Fruit fly (Drosophila melanogaster) whole organism, embryonic: Measurements from ENCODE around the gene sob.

Experiments used
- CG11560 ChIP-seq: fragments of 200-800 bp; sonication (Bioruptor generic); IDR thresholded peaks from 3 replicates; pipeline ENCODE4 v1.3.6; 2022; ENCODE audit warnings: missing biosample characterization, missing genetic modification characterization
- CG13424 ChIP-seq: fragments of 200-800 bp; sonication (Bioruptor generic); optimal IDR thresholded peaks from 2 replicates; lab custom pipeline; 2019; ENCODE audit warnings: missing biosample characterization, mild to moderate bottlenecking, missing genetic modification characterization, moderate library complexity
- CG17912 ChIP-seq: fragments of 200-800 bp; sonication (Bioruptor generic); optimal IDR thresholded peaks from 2 replicates; lab custom pipeline; 2018; ENCODE audit warnings: missing biosample characterization, mild to moderate bottlenecking, missing genetic modification characterization
- ems ChIP-seq: fragments of 200-800 bp; sonication (Bioruptor generic); optimal IDR thresholded peaks from 3 replicates; lab custom pipeline; 2016; ENCODE audit warnings: missing biosample characterization, missing genetic modification characterization
- lmd ChIP-seq: fragments of 200-800 bp; sonication (Bioruptor generic); IDR thresholded peaks from 2 replicates; pipeline ENCODE4 v1.3.6; 2022; ENCODE audit warnings: missing biosample characterization, missing genetic modification characterization
- luna ChIP-seq: fragments of 200-800 bp; sonication (Bioruptor generic); optimal IDR thresholded peaks from 2 replicates; lab custom pipeline; 2016; ENCODE audit warnings: missing biosample characterization, missing genetic modification characterization
- psq ChIP-seq: fragments of 200-800 bp; sonication (Bioruptor generic); optimal IDR thresholded peaks from 2 replicates; lab custom pipeline; 2017; ENCODE audit warnings: missing biosample characterization, missing genetic modification characterization
- sens ChIP-seq: fragments of 200-800 bp; sonication (Bioruptor generic); peaks from one replicate; lab custom pipeline; 2016; ENCODE audit warnings: missing biosample characterization, missing genetic modification characterization

DNA sequence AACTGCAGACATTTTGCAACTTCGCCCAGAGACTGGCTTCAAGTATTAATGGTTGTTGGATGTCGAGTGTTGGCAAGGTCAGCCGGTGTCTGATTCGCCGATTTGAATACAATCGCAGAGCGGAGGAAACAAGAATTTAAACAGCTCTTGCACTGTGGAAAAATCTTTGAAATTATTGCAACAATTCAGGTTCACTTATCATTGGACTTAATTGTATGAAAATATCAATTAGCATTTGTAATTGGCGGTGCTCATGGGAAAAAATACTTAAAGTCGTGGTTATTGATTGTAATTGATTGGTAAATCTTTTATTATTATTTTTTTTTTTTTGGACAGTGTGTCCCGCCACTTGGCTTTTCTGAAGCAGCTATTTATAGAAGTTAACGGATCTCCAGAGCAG is 48.9 kb upstream of the sob start:
- TF ChIP-seq sens (GFP tag; lab: Kevin White, UChicago): no peak
- TF ChIP-seq CG11560 (tag; lab: Robert Waterston, UW): no peak
- TF ChIP-seq luna (GFP tag; lab: Kevin White, UChicago): no peak
- no peak for TF ChIP-seq CG13424 (tag; lab: Kevin White, UChicago)
- no peak for TF ChIP-seq psq (GFP tag; lab: Kevin White, UChicago)
- no peak for TF ChIP-seq ems (GFP tag; lab: Kevin White, UChicago)
- TF ChIP-seq lmd: peak; percentile 61; the same call in 1 of the 2 replicates
- no peak for TF ChIP-seq CG17912 (GFP tag; lab: Kevin White, UChicago)
